Fruit fly (Drosophila melanogaster): ENCODE results near the gene CG32547.

The CG32547 gene

dm6 chrX:18486356-18487059 lies 7.2 kb upstream of the CG32547 start, which contains the start of gene psh (continued):
- TF ChIP-seq lz (GFP tag; optimal IDR thresholded peaks at IDR 0.05) = no peak
- peak; percentile 2 for TF ChIP-seq CG34406 (GFP tag; optimal IDR thresholded peaks at IDR 0.05)
- no peak for TF ChIP-seq achi (GFP tag; optimal IDR thresholded peaks at IDR 0.05)
- TF ChIP-seq CG6808 (GFP tag; optimal IDR thresholded peaks at IDR 0.05) = peak; percentile 13
- no peak for TF ChIP-seq fkh (GFP tag; optimal IDR thresholded peaks at IDR 0.05)
- no peak for TF ChIP-seq dsx (GFP tag; optimal IDR thresholded peaks at IDR 0.05; ENCODE audit: poor library complexity, severe bottlenecking)

dm6 chrX:18483261-18484218 lies 4.3 kb upstream of the CG32547 start, which contains the start of gene Hayan:
Gene Hayan (minus strand): TSS chrX:18483772.
- TF ChIP-seq CG4318 (GFP tag; optimal IDR thresholded peaks at IDR 0.05) (no peak), CG6792 (GFP tag; optimal IDR thresholded peaks at IDR 0.05) (peak; percentile 6), spab (GFP tag; optimal IDR thresholded peaks at IDR 0.05) (peak; percentile 29), pdm3 (GFP tag; optimal IDR thresholded peaks at IDR 0.05) (peak; percentile 38), CG11762 (GFP tag; optimal IDR thresholded peaks at IDR 0.05; ENCODE audit: insufficient read depth) (no peak), topi (GFP tag; optimal IDR thresholded peaks at IDR 0.05) (peak; percentile 18), CG3919 (GFP tag; optimal IDR thresholded peaks at IDR 0.05) (no peak), Blimp-1 (GFP tag; optimal IDR thresholded peaks at IDR 0.05) (no peak), fkh (GFP tag; optimal IDR thresholded peaks at IDR 0.05) (no peak), Sox14 (GFP tag; optimal IDR thresholded peaks at IDR 0.05) (peak; percentile 23), fd59A (GFP tag; optimal IDR thresholded peaks at IDR 0.05) (no peak), Ets21C (GFP tag; optimal IDR thresholded peaks at IDR 0.05) (no peak), net (GFP tag; optimal IDR thresholded peaks at IDR 0.05) (peak; percentile 44), CG6808 (GFP tag; optimal IDR thresholded peaks at IDR 0.05) (peak; percentile 85), esn (GFP tag; optimal IDR thresholded peaks at IDR 0.05) (peak; percentile 21), CG34406 (GFP tag; optimal IDR thresholded peaks at IDR 0.05) (peak; percentile 17), svp (GFP tag) (peak; percentile 99), dac (GFP tag; optimal IDR thresholded peaks at IDR 0.05) (no peak), dsx (GFP tag; optimal IDR thresholded peaks at IDR 0.05; ENCODE audit: poor library complexity, severe bottlenecking) (peak; percentile 14), CG9139 (GFP tag; optimal IDR thresholded peaks at IDR 0.05) (peak; percentile 77), Eip78C (GFP tag) (peak; percentile 64), eg (GFP tag; IDR thresholded peaks at IDR 0.05) (peak; percentile 41; the same call in 1 of the 3 replicates), lz (GFP tag; optimal IDR thresholded peaks at IDR 0.05) (no peak), Gug (GFP tag; IDR thresholded peaks at IDR 0.05) (no peak), CG8632 (GFP tag; optimal IDR thresholded peaks at IDR 0.05) (no peak), achi (GFP tag; optimal IDR thresholded peaks at IDR 0.05) (no peak), salr (GFP tag; optimal IDR thresholded peaks at IDR 0.05) (no peak), CG11902 (GFP tag; optimal IDR thresholded peaks at IDR 0.05) (no peak), acj6 (GFP tag; optimal IDR thresholded peaks at IDR 0.05) (no peak), Hr4 (GFP tag; optimal IDR thresholded peaks at IDR 0.05) (no peak), cyc (GFP tag; optimal IDR thresholded peaks at IDR 0.05) (no peak), vri (GFP tag; optimal IDR thresholded peaks at IDR 0.05) (peak; percentile 53), CG31627 (GFP tag; optimal IDR thresholded peaks at IDR 0.05) (no peak), CG16779 (tag; optimal IDR thresholded peaks at IDR 0.05) (peak; percentile 63), CG8319 (GFP tag; optimal IDR thresholded peaks at IDR 0.05) (peak; percentile 44), OdsH (GFP tag; optimal IDR thresholded peaks at IDR 0.05) (peak; percentile 6), CG6163 (GFP tag; IDR thresholded peaks at IDR 0.05) (peak; percentile 63; the same call in 2 of the 3 replicates), Hr39 (GFP tag; optimal IDR thresholded peaks at IDR 0.05) (no peak), CG11294 (GFP tag; IDR thresholded peaks at IDR 0.05) (no peak), Eip93F (GFP tag; optimal IDR thresholded peaks at IDR 0.05) (no peak), fd85E (GFP tag; optimal IDR thresholded peaks at IDR 0.05) (no peak), Sox102F (GFP tag; optimal IDR thresholded peaks at IDR 0.05) (peak; percentile 46), CG1621 (tag; optimal IDR thresholded peaks at IDR 0.05) (peak; percentile 93), CG32006 (GFP tag; optimal IDR thresholded peaks at IDR 0.05) (no peak), Eip75B (GFP tag; optimal IDR thresholded peaks at IDR 0.05) (peak; percentile 27)

All from whole organism, prepupa.